Worm (Caenorhabditis elegans) whole organism, late embryonic: ENCODE data around the gene C24B5.4.

ENCODE experiments used
- K02D7.2 ChIP-seq: sonication (generic microtip); optimal IDR thresholded peaks from 2 replicates; lab custom pipeline; 2017; ENCODE audit warnings: mild to moderate bottlenecking, missing genetic modification characterization, missing compliant biosample characterization
- T23F11.4 ChIP-seq: fragments of 200-800 bp; sonication (Bioruptor generic); optimal IDR thresholded peaks from 2 replicates; lab custom pipeline; 2018; ENCODE audit warnings: mild to moderate bottlenecking, missing genetic modification characterization, missing compliant biosample characterization
- ama-1 ChIP-seq: fragments of 150-350 bp; optimal IDR thresholded peaks from 2 replicates; lab custom pipeline; 2014
- ceh-30 ChIP-seq: fragments of 150-350 bp; optimal IDR thresholded peaks from 2 replicates; lab custom pipeline; 2014; ENCODE audit warnings: missing biosample characterization, missing genetic modification characterization
- hlh-6 ChIP-seq: sonication (generic microtip); optimal IDR thresholded peaks from 2 replicates; lab custom pipeline; 2016; ENCODE audit warnings: missing genotype, missing genetic modification characterization, missing compliant biosample characterization
- odd-2 ChIP-seq: sonication (generic microtip); optimal IDR thresholded peaks from 2 replicates; lab custom pipeline; 2017; ENCODE audit warnings: antibody characterized with exemption, mild to moderate bottlenecking, missing genetic modification characterization, missing compliant biosample characterization
- pqm-1 ChIP-seq: sonication (generic microtip); optimal IDR thresholded peaks from 2 replicates; lab custom pipeline; 2016; ENCODE audit warnings: missing genetic modification characterization, missing compliant biosample characterization
- rnt-1 ChIP-seq: sonication (generic microtip); optimal IDR thresholded peaks from 2 replicates; lab custom pipeline; 2016; ENCODE audit warnings: missing genetic modification characterization, missing compliant biosample characterization
- sdc-2 ChIP-seq: sonication (generic microtip); optimal IDR thresholded peaks from 2 replicates; lab custom pipeline; 2016; ENCODE audit warnings: missing genotype, missing genetic modification characterization, missing compliant biosample characterization
- sox-4 ChIP-seq: sonication (generic microtip); optimal IDR thresholded peaks from 2 replicates; lab custom pipeline; 2017; ENCODE audit warnings: mild to moderate bottlenecking, missing genetic modification characterization, inconsistent platforms, missing compliant biosample characterization

- no peak for TF ChIP-seq pqm-1
- no peak for TF ChIP-seq hlh-6 (tag; lab: Kevin White, UChicago)
- TF ChIP-seq odd-2 (tag; lab: Kevin White, UChicago): no peak
- no peak for TF ChIP-seq T23F11.4 (GFP tag; lab: Kevin White, UChicago)
- TF ChIP-seq rnt-1 (tag; lab: Kevin White, UChicago): no peak
- peak; percentile 57 for TF ChIP-seq ceh-30 (tag; lab: Kevin White, UChicago)
- no peak for TF ChIP-seq sox-4 (tag; lab: Kevin White, UChicago)
- TF ChIP-seq ama-1: no peak
- TF ChIP-seq K02D7.2 (tag; lab: Kevin White, UChicago): no peak
- TF ChIP-seq sdc-2 (tag; lab: Kevin White, UChicago): no peak
These were observed 46.3 kb upstream of the C24B5.4 start, which contains the start of gene glo-4 for ce11 chrV:9243171-9243996.
